Fruit fly (Drosophila melanogaster) whole organism, embryonic: ENCODE results near the gene Gnf1.
A peak's percentile ranks its signal among the peaks of the same experiment; 100 is the strongest.

Source experiments
- Adf1 ChIP-seq: fragments of 200-800 bp; sonication (Bioruptor generic); IDR thresholded peaks from 2 replicates; pipeline ENCODE4 v1.3.6; 2022; ENCODE audit warnings: missing biosample characterization, missing genetic modification characterization
- Aef1 ChIP-seq: fragments of 200-800 bp; sonication (Bioruptor generic); IDR thresholded peaks from 3 replicates; pipeline ENCODE4 v1.3.6; 2022; ENCODE audit warnings: missing biosample characterization, missing genetic modification characterization
- B-H2 ChIP-seq: fragments of 200-800 bp; sonication (Bioruptor generic); optimal IDR thresholded peaks from 2 replicates; lab custom pipeline; 2018; ENCODE audit warnings: missing biosample characterization, mild to moderate bottlenecking, missing genetic modification characterization
- CG10565 ChIP-seq: fragments of 200-800 bp; sonication (Bioruptor generic); optimal IDR thresholded peaks from 3 replicates; lab custom pipeline; 2016; ENCODE audit warnings: missing biosample characterization, mild to moderate bottlenecking, missing genetic modification characterization
- CG12942 ChIP-seq: fragments of 200-800 bp; sonication (Bioruptor generic); optimal IDR thresholded peaks from 3 replicates; lab custom pipeline; 2016; ENCODE audit warnings: missing biosample characterization, missing genetic modification characterization
- CG16813 ChIP-seq: fragments of 200-800 bp; sonication (Bioruptor generic); IDR thresholded peaks from 3 replicates; pipeline ENCODE4 v1.3.6; 2022; ENCODE audit warnings: missing biosample characterization, missing genetic modification characterization; ENCODE audit not compliant: partially characterized antibody
- CG17385 ChIP-seq: fragments of 200-800 bp; sonication (Bioruptor generic); optimal IDR thresholded peaks from 3 replicates; lab custom pipeline; 2018; ENCODE audit warnings: missing biosample characterization, mild to moderate bottlenecking, missing genetic modification characterization
- CG17802 ChIP-seq: fragments of 200-800 bp; sonication (Bioruptor generic); optimal IDR thresholded peaks from 2 replicates; lab custom pipeline; 2018; ENCODE audit warnings: missing biosample characterization, mild to moderate bottlenecking, missing genetic modification characterization, moderate library complexity
- CG30020 ChIP-seq: fragments of 200-800 bp; optimal IDR thresholded peaks from 2 replicates; lab custom pipeline; 2019; ENCODE audit warnings: missing biosample characterization, mild to moderate bottlenecking, missing genetic modification characterization, moderate library complexity
- CG30431 ChIP-seq: fragments of 200-800 bp; sonication (Bioruptor generic); optimal IDR thresholded peaks from 2 replicates; lab custom pipeline; 2017; ENCODE audit warnings: missing biosample characterization, missing genetic modification characterization
- CG34224 ChIP-seq: fragments of 200-800 bp; sonication (Bioruptor generic); IDR thresholded peaks from 3 replicates; pipeline ENCODE4 v1.3.6; 2022; ENCODE audit warnings: missing biosample characterization, missing genetic modification characterization; ENCODE audit not compliant: partially characterized antibody
- CG4282 ChIP-seq: fragments of 200-800 bp; sonication (Bioruptor generic); optimal IDR thresholded peaks from 2 replicates; lab custom pipeline; 2016; ENCODE audit warnings: missing biosample characterization, missing genetic modification characterization
- CG6254 ChIP-seq: fragments of 200-800 bp; sonication (Bioruptor generic); optimal IDR thresholded peaks from 3 replicates; lab custom pipeline; 2017; ENCODE audit warnings: mild to moderate bottlenecking, missing biosample characterization, missing genetic modification reagents, missing genetic modification characterization
- CG6272 ChIP-seq: fragments of 200-800 bp; sonication (Bioruptor generic); IDR thresholded peaks from 2 replicates; pipeline ENCODE4 v1.3.6; 2022; ENCODE audit warnings: missing biosample characterization, missing genetic modification characterization
- CG6683 ChIP-seq: fragments of 200-800 bp; sonication (Bioruptor generic); optimal IDR thresholded peaks from 2 replicates; lab custom pipeline; 2017; ENCODE audit warnings: missing biosample characterization, mild to moderate bottlenecking, missing genetic modification characterization, missing genetic modification reagents
- CG7372 ChIP-seq: fragments of 200-800 bp; sonication (Bioruptor generic); IDR thresholded peaks from 2 replicates; pipeline ENCODE4 v1.3.6; 2022; ENCODE audit warnings: missing biosample characterization, missing genetic modification characterization
- CG8281 ChIP-seq: fragments of 200-800 bp; sonication (Bioruptor generic); optimal IDR thresholded peaks from 2 replicates; lab custom pipeline; 2018; ENCODE audit warnings: missing biosample characterization, mild to moderate bottlenecking, missing genetic modification characterization, moderate library complexity
- CG8359 ChIP-seq: fragments of 200-800 bp; sonication (Bioruptor generic); optimal IDR thresholded peaks from 2 replicates; lab custom pipeline; 2017; ENCODE audit warnings: missing biosample characterization, mild to moderate bottlenecking, missing genetic modification characterization, borderline replicate concordance
- CG8388 ChIP-seq: fragments of 200-800 bp; sonication (Bioruptor generic); optimal IDR thresholded peaks from 2 replicates; lab custom pipeline; 2019; ENCODE audit warnings: missing biosample characterization, mild to moderate bottlenecking, missing genetic modification characterization, moderate library complexity
- CkIIα-i1 ChIP-seq: fragments of 200-800 bp; sonication (Bioruptor generic); IDR thresholded peaks from 2 replicates; pipeline ENCODE4 v1.3.6; 2022; ENCODE audit warnings: missing biosample characterization, missing genetic modification characterization
- Ets65A ChIP-seq: fragments of 200-800 bp; sonication (Bioruptor generic); peaks from one replicate; lab custom pipeline; 2016; ENCODE audit warnings: missing biosample characterization, missing genetic modification characterization
- HLHmδ ChIP-seq: fragments of 200-800 bp; sonication (Bioruptor generic); optimal IDR thresholded peaks from 2 replicates; lab custom pipeline; 2018; ENCODE audit warnings: missing biosample characterization, mild to moderate bottlenecking, missing genetic modification characterization, moderate library complexity
- Hr78 ChIP-seq, 2 experiments: fragments of 200-800 bp in 1 of 2; fragments of >200 bp in 1 of 2; sonication (Bioruptor generic) in 1 of 2; optimal IDR thresholded peaks; 2 replicates each; lab custom pipeline; 2017 to 2019; ENCODE audit warnings: missing biosample characterization in 2 of 2, missing genetic modification characterization in 2 of 2, mild to moderate bottlenecking in 1 of 2, moderate library complexity in 1 of 2
- MBD-R2 ChIP-seq: fragments of 200-800 bp; sonication (Bioruptor generic); IDR thresholded peaks from 2 replicates; pipeline ENCODE4 v1.3.6; 2022; ENCODE audit warnings: missing biosample characterization, missing genetic modification characterization
- Med ChIP-seq: fragments of 200-800 bp; sonication (Bioruptor generic); peaks from one replicate; lab custom pipeline; 2016; ENCODE audit warnings: missing biosample characterization, missing genetic modification characterization, mild to moderate bottlenecking, inconsistent platforms, moderate library complexity
- Myb ChIP-seq: fragments of 200-800 bp; sonication (Bioruptor generic); optimal IDR thresholded peaks from 2 replicates; lab custom pipeline; 2016; ENCODE audit warnings: missing biosample characterization, missing genetic modification characterization
- Sox100B ChIP-seq: fragments of 200-800 bp; sonication (Bioruptor generic); optimal IDR thresholded peaks from 3 replicates; lab custom pipeline; 2018; ENCODE audit warnings: missing biosample characterization, mild to moderate bottlenecking, missing genetic modification characterization
- Taf1 ChIP-seq: fragments of 200-800 bp; sonication (Bioruptor generic); IDR thresholded peaks from 2 replicates; pipeline ENCODE4 v1.3.6; 2022; ENCODE audit warnings: missing biosample characterization, missing genetic modification characterization
- Trl ChIP-seq, 3 experiments: fragments of >200 bp in 2 of 3; fragments of 200-800 bp in 1 of 3; sonication (Bioruptor generic) in 1 of 3; optimal IDR thresholded peaks; 2 replicates in 1 of 3; 3 replicates in 2 of 3; lab custom pipeline; 2016 to 2017; ENCODE audit warnings: missing biosample characterization in 1 of 3, missing genetic modification characterization in 1 of 3
- Vsx1 ChIP-seq: fragments of 200-800 bp; sonication (Bioruptor generic); optimal IDR thresholded peaks from 2 replicates; lab custom pipeline; 2017; ENCODE audit warnings: missing biosample characterization, mild to moderate bottlenecking, missing genetic modification characterization, missing genetic modification reagents
- amos ChIP-seq: fragments of 200-800 bp; sonication (Bioruptor generic); IDR thresholded peaks from 2 replicates; pipeline ENCODE4 v1.3.6; 2022; ENCODE audit warnings: missing biosample characterization, missing genetic modification characterization; ENCODE audit not compliant: partially characterized antibody
- ara ChIP-seq: fragments of 200-800 bp; sonication (Bioruptor generic); IDR thresholded peaks from 2 replicates; pipeline ENCODE4 v1.3.6; 2022; ENCODE audit warnings: missing biosample characterization, missing genetic modification characterization
- bowl ChIP-seq: fragments of 200-800 bp; sonication (Bioruptor generic); IDR thresholded peaks from 2 replicates; pipeline ENCODE4 v1.3.6; 2022; ENCODE audit warnings: missing biosample characterization, missing genetic modification characterization
- chinmo ChIP-seq: fragments of 200-800 bp; sonication (Bioruptor generic); IDR thresholded peaks from 4 replicates; pipeline ENCODE4 v1.3.6; 2022; ENCODE audit warnings: missing biosample characterization, missing genetic modification characterization; ENCODE audit not compliant: partially characterized antibody
- dm ChIP-seq: fragments of 200-800 bp; sonication (Bioruptor generic); optimal IDR thresholded peaks from 3 replicates; lab custom pipeline; 2016; ENCODE audit warnings: missing biosample characterization, missing genetic modification characterization
- dysf ChIP-seq: fragments of 200-800 bp; sonication (Bioruptor generic); IDR thresholded peaks from 3 replicates; pipeline ENCODE4 v1.3.6; 2022; ENCODE audit warnings: missing biosample characterization, missing genetic modification characterization
- ewg ChIP-seq: fragments of 200-800 bp; sonication (Bioruptor generic); optimal IDR thresholded peaks from 3 replicates; lab custom pipeline; 2017; ENCODE audit warnings: mild to moderate bottlenecking, missing biosample characterization, missing genetic modification reagents, missing genetic modification characterization
- fd3F ChIP-seq: fragments of 200-800 bp; sonication (Bioruptor generic); optimal IDR thresholded peaks from 2 replicates; lab custom pipeline; 2018; ENCODE audit warnings: missing biosample characterization, mild to moderate bottlenecking, missing genetic modification characterization, moderate library complexity
- fd96Cb ChIP-seq: fragments of 200-800 bp; sonication (Bioruptor generic); optimal IDR thresholded peaks from 2 replicates; lab custom pipeline; 2018; ENCODE audit warnings: missing biosample characterization, mild to moderate bottlenecking, missing genetic modification characterization, moderate library complexity
- gro ChIP-seq: fragments of 200-800 bp; sonication (Bioruptor generic); optimal IDR thresholded peaks from 2 replicates; lab custom pipeline; 2016; ENCODE audit warnings: missing biosample characterization, missing genetic modification characterization
- nau ChIP-seq: fragments of 200-800 bp; sonication (Bioruptor generic); optimal IDR thresholded peaks from 3 replicates; lab custom pipeline; 2017; ENCODE audit warnings: missing biosample characterization, mild to moderate bottlenecking, missing genetic modification characterization, missing genetic modification reagents
- nerfin-2 ChIP-seq: fragments of 200-800 bp; sonication (Bioruptor generic); IDR thresholded peaks from 2 replicates; pipeline ENCODE4 v1.3.6; 2022; ENCODE audit warnings: missing biosample characterization, missing genetic modification characterization; ENCODE audit not compliant: partially characterized antibody
- nmo ChIP-seq: fragments of 200-800 bp; sonication (Bioruptor generic); optimal IDR thresholded peaks from 2 replicates; lab custom pipeline; 2018; ENCODE audit warnings: missing biosample characterization, mild to moderate bottlenecking, missing genetic modification characterization, moderate library complexity
- nom ChIP-seq: fragments of 200-800 bp; sonication (Bioruptor generic); optimal IDR thresholded peaks from 2 replicates; lab custom pipeline; 2017; ENCODE audit warnings: missing biosample characterization, missing genetic modification characterization, mild to moderate bottlenecking, moderate library complexity, missing genetic modification reagents
- onecut ChIP-seq: fragments of 200-800 bp; sonication (Bioruptor generic); IDR thresholded peaks from 2 replicates; pipeline ENCODE4 v1.3.6; 2022; ENCODE audit warnings: missing biosample characterization, missing genetic modification characterization
- repo ChIP-seq: fragments of 200-800 bp; sonication (Bioruptor generic); optimal IDR thresholded peaks from 2 replicates; lab custom pipeline; 2016; ENCODE audit warnings: missing biosample characterization, missing genetic modification characterization
- shn ChIP-seq: fragments of 200-800 bp; sonication (Bioruptor generic); optimal IDR thresholded peaks from 3 replicates; lab custom pipeline; 2016; ENCODE audit warnings: missing biosample characterization, missing genetic modification characterization
- sna ChIP-seq: fragments of 200-800 bp; sonication (Bioruptor generic); IDR thresholded peaks from 2 replicates; pipeline ENCODE4 v1.3.6; 2022; ENCODE audit warnings: missing biosample characterization, missing genetic modification characterization; ENCODE audit not compliant: partially characterized antibody
- unc-4 ChIP-seq: fragments of 200-800 bp; sonication (Bioruptor generic); IDR thresholded peaks from 2 replicates; pipeline ENCODE4 v1.3.6; 2022; ENCODE audit warnings: missing biosample characterization, missing genetic modification characterization; ENCODE audit not compliant: partially characterized antibody
- unpg ChIP-seq: fragments of 200-800 bp; sonication (Bioruptor generic); optimal IDR thresholded peaks from 3 replicates; lab custom pipeline; 2018; ENCODE audit warnings: missing biosample characterization, mild to moderate bottlenecking, missing genetic modification characterization, moderate library complexity

Gene Gnf1

dm6 chr3R:4952571-4952929, 46.1 kb downstream of the Gnf1 start, which contains the start of gene Ubc6 (continued):
- TF ChIP-seq nmo (peak; percentile 82), CG6272 (GFP tag; lab: Robert Waterston, UW) (peak; percentile 79), CG6254 (GFP tag; lab: Kevin White, UChicago) (no peak), CG34224 (no peak), CG17802 (peak; percentile 18), Med (GFP tag; lab: Kevin White, UChicago) (peak; percentile 96), amos (GFP tag; lab: Robert Waterston, UW) (no peak), ara (GFP tag; lab: Robert Waterston, UW) (no peak), CG8281 (tag; lab: Kevin White, UChicago) (no peak), fd3F (GFP tag; lab: Kevin White, UChicago) (peak; percentile 6), CG17385 (GFP tag; lab: Kevin White, UChicago) (no peak), chinmo (no peak), bowl (GFP tag; lab: Robert Waterston, UW) (no peak), Aef1 (GFP tag; lab: Robert Waterston, UW) (no peak), CG8388 (GFP tag; lab: Kevin White, UChicago) (peak; percentile 18), CG4282 (GFP tag; lab: Kevin White, UChicago) (peak; percentile 77), Trl (optimal IDR thresholded peaks at IDR 0.05; lab: Kevin White, UChicago) (no peak), Trl (GFP tag; optimal IDR thresholded peaks at IDR 0.05; lab: Kevin White, UChicago) (peak; percentile 77), CG16813 (no peak), CG10565 (no peak), sna (GFP tag; lab: Robert Waterston, UW) (no peak), gro (peak; percentile 75), Ets65A (GFP tag; lab: Kevin White, UChicago) (peak; percentile 98), nerfin-2 (GFP tag; lab: Robert Waterston, UW) (no peak), nau (GFP tag; lab: Kevin White, UChicago) (peak; percentile 13), Sox100B (GFP tag; lab: Kevin White, UChicago) (no peak), nom (no peak), Vsx1 (no peak), CG7372 (GFP tag; lab: Robert Waterston, UW) (no peak), CG6683 (GFP tag; lab: Kevin White, UChicago) (peak; percentile 56), Taf1 (GFP tag; lab: Robert Waterston, UW) (no peak), CG8359 (no peak), dm (GFP tag; lab: Kevin White, UChicago) (peak; percentile 75), repo (GFP tag; lab: Kevin White, UChicago) (peak; percentile 57), onecut (peak; percentile 90), Adf1 (no peak), unc-4 (GFP tag; lab: Robert Waterston, UW) (no peak), shn (GFP tag; lab: Kevin White, UChicago) (peak; percentile 76), unpg (GFP tag; lab: Kevin White, UChicago) (peak; percentile 38), CG12942 (GFP tag; lab: Kevin White, UChicago) (peak; percentile 47), Hr78 (GFP tag; optimal IDR thresholded peaks at IDR 0.05; lab: Kevin White, UChicago) (no peak), CG30431 (peak; percentile 41), dysf (no peak), Myb (GFP tag; lab: Kevin White, UChicago) (peak; percentile 84), fd96Cb (peak; percentile 6), MBD-R2 (GFP tag; lab: Robert Waterston, UW) (no peak), CkIIα-i1 (no peak), CG30020 (tag; lab: Kevin White, UChicago) (peak; percentile 73), ewg (GFP tag; lab: Kevin White, UChicago) (peak; percentile 67), B-H2 (GFP tag; lab: Kevin White, UChicago) (peak; percentile 64), HLHmδ (no peak)
